Fruit fly (Drosophila melanogaster): ENCODE results near the gene CG32939.
"Not testable (repeated sequence)": the region's sequence is repeated elsewhere in the genome, so short reads cannot be mapped to it uniquely, and the experiment has no call there.

CG32939 gene

DNA sequence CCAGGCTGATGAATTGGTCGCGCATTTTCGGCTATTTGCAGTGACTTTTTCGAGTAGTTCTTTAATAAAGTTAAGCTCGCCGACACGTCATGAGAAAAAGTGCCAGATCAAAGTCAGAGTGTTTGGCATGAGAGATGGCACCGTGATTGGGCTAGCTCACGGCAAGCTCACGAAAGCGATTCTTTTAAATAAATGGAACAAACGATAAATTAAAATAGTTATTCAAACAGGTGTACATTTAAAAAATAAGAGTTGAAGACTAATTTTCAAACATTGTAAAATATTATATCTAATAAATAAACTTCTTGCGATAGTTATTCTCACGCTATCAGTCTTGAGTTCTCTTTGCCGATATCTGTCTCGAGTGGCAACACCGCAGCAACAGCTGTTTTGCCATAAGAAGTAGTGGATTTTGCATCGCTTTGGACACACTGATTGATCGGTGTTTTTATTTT, at the start of gene CG32939, which contains the start of the genes Unc-115b and p24-2:
Gene CG32939 (plus strand): TSS at position 405 of the 455 bp plus-strand sequence.
Gene Unc-115b (minus strand): TSS at position 101 of the 455 bp plus-strand sequence.
Gene p24-2 (minus strand): TSS at position 120 of the 455 bp plus-strand sequence.
- TF ChIP-seq bab1, CG1620, Crg-1 (GFP tag; optimal IDR thresholded peaks at IDR 0.05): not testable (repeated sequence)

DNA sequence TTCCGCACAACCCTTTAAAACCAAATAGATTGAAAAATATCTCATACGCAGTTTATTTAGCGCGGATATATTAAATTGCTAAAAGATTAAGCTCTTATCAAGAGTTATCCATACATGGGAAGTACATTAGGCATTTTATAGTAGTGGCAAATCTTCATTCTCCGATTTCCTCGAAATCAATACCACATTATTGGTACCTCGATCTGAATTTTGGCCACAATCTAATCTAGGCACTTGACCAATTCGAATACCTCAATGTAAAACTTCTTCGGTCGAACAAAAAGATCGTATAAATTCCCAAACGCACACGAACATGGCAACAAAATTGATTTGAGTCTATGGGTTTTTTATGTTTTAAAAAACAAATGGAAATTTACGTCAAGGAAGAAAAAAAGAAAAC, 48.9 kb upstream of the CG32939 start:
- TF ChIP-seq bab1 (GFP tag; optimal IDR thresholded peaks at IDR 0.05) (no peak), tj (GFP tag; optimal IDR thresholded peaks at IDR 0.05) (no peak), cic (GFP tag; optimal IDR thresholded peaks at IDR 0.05) (no peak), Clk (GFP tag; optimal IDR thresholded peaks at IDR 0.05) (no peak), toe (GFP tag; optimal IDR thresholded peaks at IDR 0.05) (no peak), kay (GFP tag; ENCODE audit: borderline replicate concordance) (no peak), Mnt (GFP tag; optimal IDR thresholded peaks at IDR 0.05) (no peak), CG7101 (tag; optimal IDR thresholded peaks at IDR 0.05) (no peak), CG33017 (tag; optimal IDR thresholded peaks at IDR 0.05) (no peak), CG1620 (GFP tag; optimal IDR thresholded peaks at IDR 0.05) (no peak)

DNA sequence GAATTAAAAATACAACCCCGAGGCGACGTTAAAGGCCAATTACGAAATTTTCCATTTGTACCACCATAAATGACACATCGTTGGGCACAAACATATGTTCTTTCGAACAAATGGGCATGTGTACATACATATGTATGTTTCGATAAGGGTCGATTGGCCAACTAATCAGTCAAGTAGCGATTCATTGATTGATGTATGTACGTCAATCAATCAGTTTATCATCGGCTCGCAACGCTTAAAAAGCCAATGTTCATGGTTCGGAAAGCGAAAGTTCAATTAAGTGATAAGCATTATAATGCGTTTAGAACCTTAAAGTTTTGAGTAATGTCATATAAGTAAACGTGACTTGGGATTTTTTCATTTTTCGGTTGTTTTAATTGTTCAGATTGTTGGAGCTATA, 48.3 kb upstream of the CG32939 start:
- TF ChIP-seq pad (GFP tag; optimal IDR thresholded peaks at IDR 0.05): no peak

DNA sequence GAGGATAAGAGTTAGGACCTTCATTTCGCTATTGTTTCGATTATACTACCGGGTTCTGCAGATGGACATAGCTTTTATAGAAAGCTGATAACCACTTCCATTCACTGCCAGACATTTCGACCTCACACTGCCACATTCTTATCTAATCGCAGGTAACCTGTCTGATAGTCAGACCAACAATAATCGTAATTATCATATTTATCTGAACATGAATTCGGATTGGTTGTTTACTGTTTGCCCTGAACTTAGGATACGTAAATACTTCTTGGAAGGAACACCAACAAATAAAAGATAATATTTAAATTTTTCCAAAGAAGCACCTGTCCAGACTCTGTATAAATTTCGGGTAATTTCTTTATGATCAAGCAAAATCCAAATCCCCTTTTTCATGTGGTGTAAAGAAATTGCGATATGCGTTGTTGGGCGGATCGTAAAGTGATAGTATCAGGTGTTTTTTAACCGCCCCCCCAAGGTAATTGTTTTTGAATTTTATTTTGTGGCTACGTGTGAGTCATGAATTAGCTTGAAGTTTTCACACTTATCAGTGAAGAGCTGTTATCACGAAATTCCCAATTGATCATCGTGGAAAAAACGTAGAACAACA, 46.7 kb upstream of the CG32939 start, which contains the start of gene Fst:
Gene Fst (minus strand): TSS at position 51 of the 604 bp plus-strand sequence.
- TF ChIP-seq pad (GFP tag; optimal IDR thresholded peaks at IDR 0.05): no peak
- TF ChIP-seq cic (GFP tag; optimal IDR thresholded peaks at IDR 0.05): peak; percentile 4
- no peak for TF ChIP-seq CG12768 (GFP tag; optimal IDR thresholded peaks at IDR 0.05)
- TF ChIP-seq kay (GFP tag; ENCODE audit: borderline replicate concordance): peak; percentile 85

DNA sequence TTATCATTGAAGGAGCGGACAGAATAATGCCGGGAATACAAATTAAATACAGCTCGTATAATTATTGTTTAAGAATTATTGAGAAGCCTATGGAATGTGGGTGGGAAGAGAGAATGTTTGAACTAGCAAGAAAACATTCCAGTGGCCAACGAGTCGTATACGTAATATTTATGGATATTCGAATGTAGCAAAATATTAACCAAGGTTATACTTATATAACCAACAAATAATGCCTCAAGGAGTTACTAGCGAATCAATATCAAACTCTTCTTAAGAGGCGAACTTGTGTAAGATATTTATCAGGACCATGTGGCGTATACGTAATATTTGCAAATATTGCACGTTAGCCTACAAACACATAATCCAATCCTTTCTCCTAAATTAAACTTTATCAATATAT, 27.5 kb upstream of the CG32939 start:
- TF ChIP-seq cnc (optimal IDR thresholded peaks at IDR 0.05): no peak
- no peak for TF ChIP-seq tj (GFP tag; optimal IDR thresholded peaks at IDR 0.05)
- no peak for TF ChIP-seq Clk (GFP tag; optimal IDR thresholded peaks at IDR 0.05)
- no peak for TF ChIP-seq CG7101 (tag; optimal IDR thresholded peaks at IDR 0.05)
- no peak for TF ChIP-seq CG1620 (GFP tag; optimal IDR thresholded peaks at IDR 0.05)
- TF ChIP-seq Crg-1 (GFP tag; optimal IDR thresholded peaks at IDR 0.05): no peak
- no peak for TF ChIP-seq ovo (GFP tag; optimal IDR thresholded peaks at IDR 0.05)
- TF ChIP-seq CG33017 (tag; optimal IDR thresholded peaks at IDR 0.05): no peak
- no peak for TF ChIP-seq toe (GFP tag; optimal IDR thresholded peaks at IDR 0.05)
- TF ChIP-seq cic (GFP tag; optimal IDR thresholded peaks at IDR 0.05): no peak
- TF ChIP-seq CG12768 (GFP tag; optimal IDR thresholded peaks at IDR 0.05): no peak
- TF ChIP-seq pad (GFP tag; optimal IDR thresholded peaks at IDR 0.05): no peak
- no peak for TF ChIP-seq bab1 (GFP tag; optimal IDR thresholded peaks at IDR 0.05)
- no peak for TF ChIP-seq CG14711 (tag; optimal IDR thresholded peaks at IDR 0.05)

DNA sequence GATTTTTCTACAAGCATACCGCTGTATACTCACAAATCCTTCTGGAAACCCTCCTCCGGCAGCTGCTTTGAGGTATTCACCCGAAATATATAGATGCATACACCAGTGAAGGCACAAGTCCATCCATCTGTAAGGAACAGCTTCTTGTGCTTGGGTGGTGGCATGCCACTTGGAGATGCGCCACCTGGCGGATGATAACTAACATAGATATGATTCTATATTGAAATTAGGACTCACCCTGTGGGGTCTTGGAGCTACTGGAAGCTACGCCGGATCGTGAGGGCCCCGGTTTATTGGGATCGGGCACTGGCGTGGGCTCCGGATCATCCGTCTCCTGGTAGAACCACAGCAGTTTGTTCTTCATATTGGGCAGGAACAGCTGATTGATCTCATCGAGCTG, 19.7 kb upstream of the CG32939 start:
- TF ChIP-seq CG7101 (tag; optimal IDR thresholded peaks at IDR 0.05) (no peak), CG14711 (tag; optimal IDR thresholded peaks at IDR 0.05) (no peak), CG12768 (GFP tag; optimal IDR thresholded peaks at IDR 0.05) (no peak), Crg-1 (GFP tag; optimal IDR thresholded peaks at IDR 0.05) (no peak), tj (GFP tag; optimal IDR thresholded peaks at IDR 0.05) (no peak), Clk (GFP tag; optimal IDR thresholded peaks at IDR 0.05) (no peak), pad (GFP tag; optimal IDR thresholded peaks at IDR 0.05) (no peak), CG7045 (GFP tag; optimal IDR thresholded peaks at IDR 0.05) (no peak), CG1620 (GFP tag; optimal IDR thresholded peaks at IDR 0.05) (no peak), CG33017 (tag; optimal IDR thresholded peaks at IDR 0.05) (no peak), Mnt (GFP tag; optimal IDR thresholded peaks at IDR 0.05) (no peak), ovo (GFP tag; optimal IDR thresholded peaks at IDR 0.05) (no peak), cic (GFP tag; optimal IDR thresholded peaks at IDR 0.05) (no peak), bab1 (GFP tag; optimal IDR thresholded peaks at IDR 0.05) (no peak), cnc (optimal IDR thresholded peaks at IDR 0.05) (no peak), Hr96 (GFP tag; optimal IDR thresholded peaks at IDR 0.05) (no peak), toe (GFP tag; optimal IDR thresholded peaks at IDR 0.05) (no peak), CG11617 (GFP tag; optimal IDR thresholded peaks at IDR 0.05) (no peak), kay (GFP tag; ENCODE audit: borderline replicate concordance) (no peak), CG5204 (GFP tag; optimal IDR thresholded peaks at IDR 0.05) (no peak)

DNA sequence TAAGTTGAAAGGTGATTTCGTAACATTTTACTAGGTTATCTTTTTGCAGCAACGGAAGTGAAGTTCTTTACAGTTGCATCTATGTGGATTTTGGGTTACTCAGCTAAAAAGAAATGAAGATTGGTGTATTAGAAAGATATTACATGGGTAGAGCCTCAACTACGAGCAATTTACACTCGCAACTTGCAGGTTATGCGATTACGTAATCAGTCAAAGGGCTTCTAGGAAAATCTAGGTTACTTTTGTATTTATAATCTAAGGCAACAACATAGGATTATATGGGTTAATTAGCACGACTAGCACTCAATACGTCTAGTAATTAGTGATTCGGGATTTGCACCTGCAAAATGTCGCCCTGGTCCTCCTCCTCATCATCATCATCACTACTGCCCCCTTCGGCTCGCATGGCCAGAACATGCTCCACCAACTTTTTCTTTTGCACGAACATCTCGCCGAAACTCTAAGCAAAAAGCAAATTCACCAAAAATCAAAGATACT, 18.6 kb upstream of the CG32939 start, which contains the start of gene Dhc1:
Gene Dhc1 (minus strand): TSS at position 448 of the 498 bp plus-strand sequence.
- no peak for TF ChIP-seq CG12768 (GFP tag; optimal IDR thresholded peaks at IDR 0.05)
- TF ChIP-seq tj (GFP tag; optimal IDR thresholded peaks at IDR 0.05): no peak
- no peak for TF ChIP-seq Clk (GFP tag; optimal IDR thresholded peaks at IDR 0.05)
- no peak for TF ChIP-seq ovo (GFP tag; optimal IDR thresholded peaks at IDR 0.05)
- no peak for TF ChIP-seq kay (GFP tag; ENCODE audit: borderline replicate concordance)
- TF ChIP-seq toe (GFP tag; optimal IDR thresholded peaks at IDR 0.05): no peak
- no peak for TF ChIP-seq bab1 (GFP tag; optimal IDR thresholded peaks at IDR 0.05)
- no peak for TF ChIP-seq pad (GFP tag; optimal IDR thresholded peaks at IDR 0.05)
- no peak for TF ChIP-seq CG7045 (GFP tag; optimal IDR thresholded peaks at IDR 0.05)
- no peak for TF ChIP-seq Mnt (GFP tag; optimal IDR thresholded peaks at IDR 0.05)
- no peak for TF ChIP-seq CG33017 (tag; optimal IDR thresholded peaks at IDR 0.05)

Data from whole organism, adult.